Worm (Caenorhabditis elegans) whole organism, mixed stage, embryonic: ENCODE results near the gene rpb-9.

Source experiments
- ceh-43 ChIP-seq: fragments of 200-800 bp; sonication (Bioruptor generic); optimal IDR thresholded peaks from 2 replicates; lab custom pipeline; 2018; ENCODE audit warnings: mild to moderate bottlenecking, missing genetic modification characterization, moderate library complexity, missing compliant biosample characterization
- ces-1 ChIP-seq: fragments of 150-350 bp; optimal IDR thresholded peaks from 2 replicates; lab custom pipeline; 2014; ENCODE audit warnings: missing biosample characterization, missing genetic modification reagents, missing genetic modification characterization
- elt-3 ChIP-seq: fragments of 150-350 bp; optimal IDR thresholded peaks from 2 replicates; lab custom pipeline; 2014; ENCODE audit warnings: missing biosample characterization, missing genetic modification characterization
- lin-13 ChIP-seq: fragments of 150-350 bp; optimal IDR thresholded peaks from 2 replicates; lab custom pipeline; 2014; ENCODE audit warnings: missing biosample characterization, missing genetic modification characterization
- mep-1 ChIP-seq: fragments of 150-350 bp; optimal IDR thresholded peaks from 2 replicates; lab custom pipeline; 2017; ENCODE audit warnings: missing biosample characterization, missing genetic modification reagents, missing genetic modification characterization, inconsistent platforms
- nhr-12 ChIP-seq: fragments of 150-350 bp; optimal IDR thresholded peaks from 2 replicates; lab custom pipeline; 2014; ENCODE audit warnings: missing biosample characterization, missing genetic modification characterization
- nhr-237 ChIP-seq: fragments of 150-350 bp; optimal IDR thresholded peaks from 2 replicates; lab custom pipeline; 2014; ENCODE audit warnings: missing biosample characterization, missing genetic modification characterization
- nhr-76 ChIP-seq: sonication (generic microtip); optimal IDR thresholded peaks from 2 replicates; lab custom pipeline; 2017; ENCODE audit warnings: missing biosample characterization, missing genetic modification characterization
- pha-4 ChIP-seq: fragments of 150-350 bp; optimal IDR thresholded peaks from 2 replicates; lab custom pipeline; 2018; ENCODE audit warnings: missing biosample characterization, missing genetic modification reagents, missing genetic modification characterization
- unc-62 ChIP-seq: fragments of 150-350 bp; optimal IDR thresholded peaks from 2 replicates; lab custom pipeline; 2014; ENCODE audit warnings: missing biosample characterization, missing genetic modification reagents, missing genetic modification characterization
- ztf-11 ChIP-seq: fragments of 150-350 bp; optimal IDR thresholded peaks from 2 replicates; lab custom pipeline; 2014; ENCODE audit warnings: missing biosample characterization, missing genetic modification characterization

- no peak for TF ChIP-seq nhr-237 (tag; lab: Kevin White, UChicago)
- TF ChIP-seq ceh-43 (GFP tag; lab: Kevin White, UChicago), result no peak
- TF ChIP-seq pha-4 (tag; lab: Kevin White, UChicago), result no peak
- no peak for TF ChIP-seq nhr-12 (tag; lab: Kevin White, UChicago)
- peak; percentile 49 for TF ChIP-seq unc-62 (GFP tag; lab: Kevin White, UChicago)
- no peak for TF ChIP-seq mep-1
- TF ChIP-seq ces-1 (GFP tag; lab: Kevin White, UChicago), result no peak
- TF ChIP-seq ztf-11 (tag; lab: Kevin White, UChicago), result no peak
- TF ChIP-seq nhr-76 (tag; lab: Kevin White, UChicago), result no peak
- no peak for TF ChIP-seq lin-13 (tag; lab: Kevin White, UChicago)
- TF ChIP-seq elt-3 (tag; lab: Kevin White, UChicago), result no peak
Measured at ce11 chrV:8044957-8045356, 32.8 kb upstream of the rpb-9 start.
